Fruit fly (Drosophila melanogaster) whole organism: Measurements from ENCODE around the gene CG13306.

Experiments used
- CG8478 ChIP-seq: fragments of >200 bp; optimal IDR thresholded peaks from 2 replicates; lab custom pipeline; 2018; ENCODE audit warnings: inconsistent platforms
- EcR ChIP-seq, 2 experiments: fragments of >200 bp; optimal IDR thresholded peaks; 2 replicates each; lab custom pipeline; 2017; ENCODE audit warnings: missing biosample characterization in 2 of 2, missing genetic modification characterization in 2 of 2, missing genetic modification reagents in 2 of 2
- pan ChIP-seq: fragments of >200 bp; optimal IDR thresholded peaks from 2 replicates; lab custom pipeline; 2017
- psq ChIP-seq: fragments of >200 bp; optimal IDR thresholded peaks from 2 replicates; lab custom pipeline; 2017
- usp ChIP-seq: fragments of >200 bp; optimal IDR thresholded peaks from 2 replicates; lab custom pipeline; 2017; ENCODE audit warnings: missing biosample characterization, missing genetic modification characterization, mixed read lengths

- TF ChIP-seq psq (lab: Kevin White, UChicago) (no peak), EcR (GFP tag; optimal IDR thresholded peaks at IDR 0.05; lab: Kevin White, UChicago) (no peak), CG8478 (no peak), usp (GFP tag; lab: Kevin White, UChicago) (no peak), pan (lab: Kevin White, UChicago) (no peak)
These were observed 18.4 kb upstream of the CG13306 start for dm6 chr3L:8767876-8768275.
